Fruit fly (Drosophila melanogaster) whole organism, embryonic: ENCODE measurements around the gene CG15404.

Experiments
- Ada2b ChIP-seq: fragments of 200-800 bp; sonication (Bioruptor generic); IDR thresholded peaks from 2 replicates; pipeline ENCODE4 v1.3.6; 2022; ENCODE audit warnings: missing biosample characterization, missing genetic modification characterization
- Awh ChIP-seq: fragments of 200-800 bp; sonication (Bioruptor generic); IDR thresholded peaks from 2 replicates; pipeline ENCODE4, ENCODE4 v1.3.6; 2022; ENCODE audit warnings: missing biosample characterization, missing genetic modification characterization
- CG10366 ChIP-seq: fragments of 200-800 bp; sonication (Bioruptor generic); IDR thresholded peaks from 2 replicates; pipeline ENCODE4 v1.3.6; 2022; ENCODE audit warnings: missing biosample characterization, missing genetic modification characterization
- CG11723 ChIP-seq: fragments of 200-800 bp; sonication (Bioruptor generic); optimal IDR thresholded peaks from 2 replicates; lab custom pipeline; 2017; ENCODE audit warnings: missing biosample characterization, mild to moderate bottlenecking, missing genetic modification characterization
- CG12391 ChIP-seq: fragments of 200-800 bp; sonication (Bioruptor generic); optimal IDR thresholded peaks from 3 replicates; lab custom pipeline; 2018; ENCODE audit warnings: missing biosample characterization, mild to moderate bottlenecking, missing genetic modification characterization, moderate library complexity
- CG14860 ChIP-seq: fragments of 200-800 bp; sonication (Bioruptor generic); IDR thresholded peaks from 3 replicates; pipeline ENCODE4 v1.3.6; 2022; ENCODE audit warnings: missing biosample characterization, missing genetic modification characterization; ENCODE audit not compliant: partially characterized antibody
- CG15514 ChIP-seq: fragments of 200-800 bp; sonication (Bioruptor generic); optimal IDR thresholded peaks from 3 replicates; lab custom pipeline; 2017; ENCODE audit warnings: missing biosample characterization, missing genetic modification characterization, mild to moderate bottlenecking, moderate library complexity, missing genetic modification reagents
- CG17385 ChIP-seq: fragments of 200-800 bp; sonication (Bioruptor generic); optimal IDR thresholded peaks from 3 replicates; lab custom pipeline; 2018; ENCODE audit warnings: missing biosample characterization, mild to moderate bottlenecking, missing genetic modification characterization
- CG1792 ChIP-seq: fragments of 200-800 bp; sonication (Bioruptor generic); optimal IDR thresholded peaks from 2 replicates; lab custom pipeline; 2016; ENCODE audit warnings: missing biosample characterization, missing genetic modification characterization
- CG18764 ChIP-seq: fragments of 200-800 bp; sonication (Bioruptor generic); optimal IDR thresholded peaks from 3 replicates; lab custom pipeline; 2016; ENCODE audit warnings: missing biosample characterization, missing genetic modification characterization
- CG2116 ChIP-seq: fragments of 200-800 bp; sonication (Bioruptor generic); optimal IDR thresholded peaks from 3 replicates; lab custom pipeline; 2018; ENCODE audit warnings: missing biosample characterization, mild to moderate bottlenecking, missing genetic modification characterization
- CG3065 ChIP-seq: fragments of 200-800 bp; sonication (Bioruptor generic); optimal IDR thresholded peaks from 2 replicates; lab custom pipeline; 2016; ENCODE audit warnings: missing biosample characterization, missing genetic modification characterization
- CG32532 ChIP-seq: fragments of 200-800 bp; sonication (Bioruptor generic); IDR thresholded peaks from 2 replicates; pipeline ENCODE4 v1.3.6; 2022; ENCODE audit warnings: missing biosample characterization, missing genetic modification characterization
- CG4707 ChIP-seq: fragments of 200-800 bp; sonication (Bioruptor generic); optimal IDR thresholded peaks from 2 replicates; lab custom pipeline; 2018; ENCODE audit warnings: missing biosample characterization, mild to moderate bottlenecking, missing genetic modification characterization, moderate library complexity
- CG7928 ChIP-seq: fragments of 200-800 bp; sonication (Bioruptor generic); optimal IDR thresholded peaks from 2 replicates; lab custom pipeline; 2017; ENCODE audit warnings: missing biosample characterization, mild to moderate bottlenecking, missing genetic modification characterization
- CG9932 ChIP-seq: fragments of 200-800 bp; sonication (Bioruptor generic); IDR thresholded peaks from 2 replicates; pipeline ENCODE4 v1.3.6; 2022; ENCODE audit warnings: missing biosample characterization, missing genetic modification characterization
- Chrac-16 ChIP-seq: fragments of 200-800 bp; sonication (Bioruptor generic); optimal IDR thresholded peaks from 3 replicates; lab custom pipeline; 2016; ENCODE audit warnings: missing biosample characterization, missing genetic modification characterization
- CkIIα-i1 ChIP-seq: fragments of 200-800 bp; sonication (Bioruptor generic); IDR thresholded peaks from 2 replicates; pipeline ENCODE4 v1.3.6; 2022; ENCODE audit warnings: missing biosample characterization, missing genetic modification characterization
- Dll ChIP-seq: fragments of 200-800 bp; sonication (Bioruptor generic); IDR thresholded peaks from 4 replicates; pipeline ENCODE4 v1.3.6; 2022; ENCODE audit warnings: missing biosample characterization, missing genetic modification characterization; ENCODE audit not compliant: partially characterized antibody
- Doc2 ChIP-seq: fragments of 200-800 bp; sonication (Bioruptor generic); IDR thresholded peaks from 2 replicates; pipeline ENCODE4 v1.3.6; 2022; ENCODE audit warnings: missing biosample characterization, missing genetic modification characterization
- Ets65A ChIP-seq: fragments of 200-800 bp; sonication (Bioruptor generic); peaks from one replicate; lab custom pipeline; 2016; ENCODE audit warnings: missing biosample characterization, missing genetic modification characterization
- Ets97D ChIP-seq: fragments of 200-800 bp; sonication (Bioruptor generic); optimal IDR thresholded peaks from 3 replicates; lab custom pipeline; 2016; ENCODE audit warnings: missing biosample characterization, missing genetic modification characterization
- HLH4C ChIP-seq: fragments of 200-800 bp; sonication (Bioruptor generic); IDR thresholded peaks from 3 replicates; pipeline ENCODE4 v1.3.6; 2022; ENCODE audit warnings: missing biosample characterization, missing genetic modification characterization; ENCODE audit not compliant: partially characterized antibody
- Hmr ChIP-seq: fragments of 200-800 bp; sonication (Bioruptor generic); optimal IDR thresholded peaks from 3 replicates; lab custom pipeline; 2017; ENCODE audit warnings: mild to moderate bottlenecking, missing biosample characterization, missing genetic modification reagents, missing genetic modification characterization
- Hr78 ChIP-seq, 2 experiments: fragments of 200-800 bp in 1 of 2; fragments of >200 bp in 1 of 2; sonication (Bioruptor generic) in 1 of 2; optimal IDR thresholded peaks; 2 replicates each; lab custom pipeline; 2017 to 2019; ENCODE audit warnings: missing biosample characterization in 2 of 2, missing genetic modification characterization in 2 of 2, mild to moderate bottlenecking in 1 of 2, moderate library complexity in 1 of 2
- Myb ChIP-seq: fragments of 200-800 bp; sonication (Bioruptor generic); optimal IDR thresholded peaks from 2 replicates; lab custom pipeline; 2016; ENCODE audit warnings: missing biosample characterization, missing genetic modification characterization
- Oli ChIP-seq: fragments of 200-800 bp; sonication (Bioruptor generic); optimal IDR thresholded peaks from 2 replicates; lab custom pipeline; 2018; ENCODE audit warnings: missing biosample characterization, mild to moderate bottlenecking, missing genetic modification characterization, moderate library complexity
- Rx ChIP-seq: fragments of 200-800 bp; sonication (Bioruptor generic); IDR thresholded peaks from 2 replicates; pipeline ENCODE4 v1.3.6; 2022; ENCODE audit warnings: missing biosample characterization, missing genetic modification characterization
- Scr ChIP-seq: fragments of 200-800 bp; sonication (Bioruptor generic); IDR thresholded peaks from 2 replicates; pipeline ENCODE4 v1.3.6; 2022; ENCODE audit warnings: missing biosample characterization, missing genetic modification characterization; ENCODE audit not compliant: partially characterized antibody
- Side ChIP-seq: fragments of 200-800 bp; sonication (Bioruptor generic); optimal IDR thresholded peaks from 2 replicates; lab custom pipeline; 2016; ENCODE audit warnings: missing biosample characterization, missing genetic modification characterization
- Sry-δ ChIP-seq: fragments of 200-800 bp; sonication (Bioruptor generic); optimal IDR thresholded peaks from 2 replicates; lab custom pipeline; 2016; ENCODE audit warnings: missing biosample characterization, missing genetic modification characterization
- ara ChIP-seq: fragments of 200-800 bp; sonication (Bioruptor generic); IDR thresholded peaks from 2 replicates; pipeline ENCODE4 v1.3.6; 2022; ENCODE audit warnings: missing biosample characterization, missing genetic modification characterization
- ash1 ChIP-seq: fragments of 200-800 bp; sonication (Bioruptor generic); optimal IDR thresholded peaks from 2 replicates; lab custom pipeline; 2018; ENCODE audit warnings: missing biosample characterization, mild to moderate bottlenecking, missing genetic modification characterization
- bab2 ChIP-seq: fragments of 200-800 bp; sonication (Bioruptor generic); optimal IDR thresholded peaks from 2 replicates; lab custom pipeline; 2016; ENCODE audit warnings: missing biosample characterization, missing genetic modification characterization
- caup ChIP-seq: fragments of 200-800 bp; sonication (Bioruptor generic); optimal IDR thresholded peaks from 3 replicates; lab custom pipeline; 2017; ENCODE audit warnings: missing biosample characterization, mild to moderate bottlenecking, missing genetic modification characterization, moderate library complexity; ENCODE audit not compliant: severe bottlenecking
- crp ChIP-seq, 2 experiments: fragments of 200-800 bp; sonication (Bioruptor generic); optimal IDR thresholded peaks; 2 replicates in 1 of 2; 3 replicates in 1 of 2; lab custom pipeline; 2017; ENCODE audit warnings: missing biosample characterization in 2 of 2, missing genetic modification characterization in 2 of 2, mild to moderate bottlenecking in 1 of 2, moderate library complexity in 1 of 2
- dmrt11E ChIP-seq: fragments of 200-800 bp; sonication (Bioruptor generic); optimal IDR thresholded peaks from 3 replicates; lab custom pipeline; 2018; ENCODE audit warnings: missing biosample characterization, mild to moderate bottlenecking, missing genetic modification characterization, moderate library complexity
- fru ChIP-seq: fragments of >200 bp; optimal IDR thresholded peaks from 2 replicates; lab custom pipeline; 2017
- gcm2 ChIP-seq: fragments of 200-800 bp; sonication (Bioruptor generic); optimal IDR thresholded peaks from 2 replicates; lab custom pipeline; 2016; ENCODE audit warnings: missing biosample characterization, missing genetic modification characterization
- gfzf ChIP-seq: fragments of 200-800 bp; sonication (Bioruptor generic); optimal IDR thresholded peaks from 2 replicates; lab custom pipeline; 2016; ENCODE audit warnings: missing biosample characterization, mild to moderate bottlenecking, missing genetic modification characterization, moderate library complexity
- grau ChIP-seq: fragments of 200-800 bp; optimal IDR thresholded peaks from 3 replicates; lab custom pipeline; 2019; ENCODE audit warnings: missing biosample characterization, mild to moderate bottlenecking, missing genetic modification characterization, moderate library complexity
- gt ChIP-seq: fragments of 200-800 bp; sonication (Bioruptor generic); IDR thresholded peaks from 2 replicates; pipeline ENCODE4 v1.3.6; 2022; ENCODE audit warnings: missing biosample characterization, missing genetic modification characterization
- nerfin-1 ChIP-seq: fragments of 200-800 bp; sonication (Bioruptor generic); optimal IDR thresholded peaks from 3 replicates; lab custom pipeline; 2019; ENCODE audit warnings: missing biosample characterization, mild to moderate bottlenecking, missing genetic modification characterization, moderate library complexity
- peb ChIP-seq: fragments of 200-800 bp; sonication (Bioruptor generic); IDR thresholded peaks from 2 replicates; pipeline ENCODE4 v1.3.6; 2022; ENCODE audit warnings: missing biosample characterization, missing genetic modification characterization
- salm ChIP-seq: fragments of 200-800 bp; sonication (Bioruptor generic); optimal IDR thresholded peaks from 2 replicates; lab custom pipeline; 2018; ENCODE audit warnings: missing biosample characterization, mild to moderate bottlenecking, missing genetic modification characterization
- schlank ChIP-seq: fragments of 200-800 bp; sonication (Bioruptor generic); optimal IDR thresholded peaks from 2 replicates; lab custom pipeline; 2018; ENCODE audit warnings: missing biosample characterization, mild to moderate bottlenecking, missing genetic modification characterization
- sima ChIP-seq: fragments of 200-800 bp; sonication (Bioruptor generic); optimal IDR thresholded peaks from 2 replicates; lab custom pipeline; 2016; ENCODE audit warnings: missing biosample characterization, missing genetic modification characterization
- stc ChIP-seq: fragments of 200-800 bp; sonication (Bioruptor generic); IDR thresholded peaks from 2 replicates; pipeline ENCODE4 v1.3.6; 2022; ENCODE audit warnings: missing biosample characterization, missing genetic modification characterization
- trem ChIP-seq: fragments of 200-800 bp; optimal IDR thresholded peaks from 3 replicates; lab custom pipeline; 2019; ENCODE audit warnings: missing biosample characterization, mild to moderate bottlenecking, missing genetic modification characterization, moderate library complexity
- vfl ChIP-seq: fragments of 200-800 bp; sonication (Bioruptor generic); optimal IDR thresholded peaks from 2 replicates; lab custom pipeline; 2016; ENCODE audit warnings: missing biosample characterization, missing genetic modification characterization
- vnd ChIP-seq: fragments of 200-800 bp; sonication (Bioruptor generic); IDR thresholded peaks from 3 replicates; pipeline ENCODE4 v1.3.6; 2022; ENCODE audit warnings: missing biosample characterization, missing genetic modification characterization; ENCODE audit not compliant: partially characterized antibody
- wdn ChIP-seq: fragments of 200-800 bp; sonication (Bioruptor generic); IDR thresholded peaks from 2 replicates; pipeline ENCODE4 v1.3.6; 2022; ENCODE audit warnings: missing biosample characterization, missing genetic modification characterization

Gene CG15404

dm6 chr2L:3144709-3145108, 29.1 kb upstream of the CG15404 start, which contains the start of gene toc (continued):
- TF ChIP-seq Chrac-16 (no peak), sima (no peak), CG15514 (GFP tag; lab: Kevin White, UChicago) (peak; percentile 97), CG32532 (no peak), CG17385 (GFP tag; lab: Kevin White, UChicago) (no peak), caup (no peak), Doc2 (GFP tag; lab: Robert Waterston, UW) (no peak), gt (GFP tag; lab: Robert Waterston, UW) (no peak), salm (no peak), CG11723 (GFP tag; lab: Kevin White, UChicago) (no peak), Oli (tag; lab: Kevin White, UChicago) (no peak), CG18764 (GFP tag; lab: Kevin White, UChicago) (no peak), CG10366 (no peak), CG12391 (peak; percentile 21), gcm2 (GFP tag; lab: Kevin White, UChicago) (no peak), schlank (tag; lab: Kevin White, UChicago) (no peak), bab2 (GFP tag; lab: Kevin White, UChicago) (no peak), CG3065 (GFP tag; lab: Kevin White, UChicago) (no peak), HLH4C (GFP tag; lab: Robert Waterston, UW) (peak; percentile 89), CG1792 (GFP tag; lab: Kevin White, UChicago) (peak; percentile 2), vfl (GFP tag; lab: Kevin White, UChicago) (no peak), crp (GFP tag; optimal IDR thresholded peaks at IDR 0.05; lab: Kevin White, UChicago) (no peak), wdn (GFP tag; lab: Robert Waterston, UW) (no peak), Scr (GFP tag; lab: Robert Waterston, UW) (peak; percentile 80), peb (no peak), Side (GFP tag; lab: Kevin White, UChicago) (no peak), fru (lab: Kevin White, UChicago) (no peak), Awh (GFP tag; lab: Robert Waterston, UW) (no peak), stc (GFP tag; lab: Robert Waterston, UW) (no peak), CG2116 (GFP tag; lab: Kevin White, UChicago) (peak; percentile 55), grau (tag; lab: Kevin White, UChicago) (no peak), Hmr (GFP tag; lab: Kevin White, UChicago) (peak; percentile 47), Ada2b (no peak), CkIIα-i1 (GFP tag; lab: Robert Waterston, UW) (no peak), Hr78 (GFP tag; optimal IDR thresholded peaks at IDR 0.05; lab: Kevin White, UChicago) (no peak), vnd (GFP tag; lab: Robert Waterston, UW) (peak; percentile 80), CG9932 (GFP tag; lab: Robert Waterston, UW) (0 out of 2 replicates have a peak, but pooled peaks have one; percentile 6), nerfin-1 (no peak), CG4707 (GFP tag; lab: Kevin White, UChicago) (no peak), Ets97D (GFP tag; lab: Kevin White, UChicago) (peak; percentile 74), Ets65A (GFP tag; lab: Kevin White, UChicago) (no peak), Sry-δ (GFP tag; lab: Kevin White, UChicago) (peak; percentile 96), Dll (peak; percentile 79), ash1 (GFP tag; lab: Kevin White, UChicago) (no peak), Myb (GFP tag; lab: Kevin White, UChicago) (peak; percentile 84), trem (peak; percentile 54), CG7928 (GFP tag; lab: Kevin White, UChicago) (no peak), CG14860 (GFP tag; lab: Robert Waterston, UW) (peak; percentile 70), dmrt11E (no peak), ara (no peak), gfzf (GFP tag; lab: Kevin White, UChicago) (peak; percentile 40), Rx (GFP tag; lab: Robert Waterston, UW) (no peak)
